Worm (Caenorhabditis elegans): ENCODE measurements around the gene K06H7.2.

K06H7.2 gene

ce11 chrIII:8044187-8044586 lies 49.2 kb upstream of the K06H7.2 start, which contains the start of gene K12H4.5:
Gene K12H4.5, plus strand, starts transcription at chrIII:8044487.
- no peak for TF ChIP-seq unc-62 (GFP tag; optimal IDR thresholded peaks at IDR 0.05)
- TF ChIP-seq sma-3 (GFP tag; optimal IDR thresholded peaks at IDR 0.05), result no peak
- TF ChIP-seq alr-1 (tag; optimal IDR thresholded peaks at IDR 0.05), result no peak
- TF ChIP-seq lin-39 (tag; optimal IDR thresholded peaks at IDR 0.05), result no peak

- TF ChIP-seq aly-2 (tag; optimal IDR thresholded peaks at IDR 0.05), result no peak
- no peak for TF ChIP-seq fos-1 (tag; optimal IDR thresholded peaks at IDR 0.05)
- no peak for TF ChIP-seq F13H6.1 (tag; optimal IDR thresholded peaks at IDR 0.05)
- no peak for TF ChIP-seq nhr-12 (tag; optimal IDR thresholded peaks at IDR 0.05)
- TF ChIP-seq nhr-11 (tag; optimal IDR thresholded peaks at IDR 0.05), result no peak
- no peak for TF ChIP-seq lin-11 (tag; optimal IDR thresholded peaks at IDR 0.05)
- TF ChIP-seq sma-9 (GFP tag; optimal IDR thresholded peaks at IDR 0.05), result no peak
- TF ChIP-seq sma-9 (tag; optimal IDR thresholded peaks at IDR 0.05), result no peak
- no peak for TF ChIP-seq nhr-21 (tag; optimal IDR thresholded peaks at IDR 0.05)
- TF ChIP-seq C34F6.9 (tag; optimal IDR thresholded peaks at IDR 0.05), result no peak
- TF ChIP-seq nhr-25 (tag; optimal IDR thresholded peaks at IDR 0.05), result no peak
- TF ChIP-seq R02D3.7 (tag; optimal IDR thresholded peaks at IDR 0.05), result no peak
- no peak for TF ChIP-seq skn-1 (tag; optimal IDR thresholded peaks at IDR 0.05)
- no peak for TF ChIP-seq sma-3 (GFP tag; optimal IDR thresholded peaks at IDR 0.05)
- no peak for TF ChIP-seq nhr-77 (tag; optimal IDR thresholded peaks at IDR 0.05)
Measured at ce11 chrIII:8044717-8045116, 48.7 kb upstream of the K06H7.2 start, which contains the start of gene spcs-3. Gene spcs-3, plus strand, starts transcription at chrIII:8045017.

- no peak for TF ChIP-seq snpc-4 (tag; optimal IDR thresholded peaks at IDR 0.05)
- no peak for TF ChIP-seq ceh-82 (tag; optimal IDR thresholded peaks at IDR 0.05)
- no peak for TF ChIP-seq ZK546.5 (tag; optimal IDR thresholded peaks at IDR 0.05)
- no peak for TF ChIP-seq ama-1 (optimal IDR thresholded peaks at IDR 0.05)
- no peak for TF ChIP-seq ztf-4 (tag; optimal IDR thresholded peaks at IDR 0.05)
- no peak for TF ChIP-seq fos-1 (tag; optimal IDR thresholded peaks at IDR 0.05)
Measured at ce11 chrIII:8045734-8046133, 47.6 kb upstream of the K06H7.2 start, which contains the start of gene K12H4.3. Gene K12H4.3, plus strand, starts transcription at chrIII:8046034.

- TF ChIP-seq sma-9 (GFP tag; optimal IDR thresholded peaks at IDR 0.05) (no peak), sma-9 (tag; optimal IDR thresholded peaks at IDR 0.05) (no peak), crh-2 (tag; optimal IDR thresholded peaks at IDR 0.05) (no peak), gmeb-1 (tag; optimal IDR thresholded peaks at IDR 0.05) (no peak), unc-39 (tag; optimal IDR thresholded peaks at IDR 0.05) (no peak), ZK546.5 (tag; optimal IDR thresholded peaks at IDR 0.05) (no peak), fos-1 (tag; optimal IDR thresholded peaks at IDR 0.05) (no peak), nhr-21 (tag; optimal IDR thresholded peaks at IDR 0.05) (no peak)
Measured at ce11 chrIII:8047412-8047811, 46.0 kb upstream of the K06H7.2 start, which contains the start of gene K12H4.2. Gene K12H4.2, plus strand, starts transcription at chrIII:8047712.

ce11 chrIII:8050944-8051343 lies 42.4 kb upstream of the K06H7.2 start, which contains the start of gene K12H4.7:
Gene K12H4.7, minus strand, starts transcription at chrIII:8051081.
- TF ChIP-seq sma-3 (GFP tag; optimal IDR thresholded peaks at IDR 0.05) (no peak), ama-1 (optimal IDR thresholded peaks at IDR 0.05) (no peak), nhr-23 (tag; optimal IDR thresholded peaks at IDR 0.05) (no peak), unc-39 (tag; optimal IDR thresholded peaks at IDR 0.05) (no peak), elt-3 (tag; optimal IDR thresholded peaks at IDR 0.05) (no peak), Y55F3AM.14 (GFP tag; optimal IDR thresholded peaks at IDR 0.05) (no peak), skn-1 (tag; optimal IDR thresholded peaks at IDR 0.05) (peak; percentile 26), gmeb-1 (tag; optimal IDR thresholded peaks at IDR 0.05) (no peak), sma-9 (GFP tag; optimal IDR thresholded peaks at IDR 0.05) (peak; percentile 1), sma-9 (tag; optimal IDR thresholded peaks at IDR 0.05) (no peak), zag-1 (tag; optimal IDR thresholded peaks at IDR 0.05) (no peak), fos-1 (tag; optimal IDR thresholded peaks at IDR 0.05) (peak; percentile 93), egl-27 (tag; optimal IDR thresholded peaks at IDR 0.05) (no peak), mdl-1 (tag; optimal IDR thresholded peaks at IDR 0.05) (no peak), lin-13 (GFP tag; optimal IDR thresholded peaks at IDR 0.05) (no peak), ztf-4 (tag; optimal IDR thresholded peaks at IDR 0.05) (no peak), nhr-25 (tag; optimal IDR thresholded peaks at IDR 0.05) (no peak), crh-2 (tag; optimal IDR thresholded peaks at IDR 0.05) (peak; percentile 63), alr-1 (tag; optimal IDR thresholded peaks at IDR 0.05) (no peak), nhr-129 (tag; optimal IDR thresholded peaks at IDR 0.05) (no peak), aly-2 (tag; optimal IDR thresholded peaks at IDR 0.05) (no peak)
